Worm (Caenorhabditis elegans): ENCODE results near the gene vha-5.

- TF ChIP-seq ref-2 (tag; optimal IDR thresholded peaks at IDR 0.05): no peak
- TF ChIP-seq fkh-6 (tag; optimal IDR thresholded peaks at IDR 0.05): no peak
- no peak for TF ChIP-seq madf-2 (tag; optimal IDR thresholded peaks at IDR 0.05)
- no peak for TF ChIP-seq dmd-4 (tag; optimal IDR thresholded peaks at IDR 0.05; ENCODE audit: borderline replicate concordance)
- TF ChIP-seq ama-1 (optimal IDR thresholded peaks at IDR 0.05): no peak
- no peak for TF ChIP-seq pqm-1 (tag; optimal IDR thresholded peaks at IDR 0.05)
- no peak for TF ChIP-seq nhr-11 (tag; optimal IDR thresholded peaks at IDR 0.05)
- TF ChIP-seq eyg-1 (tag; optimal IDR thresholded peaks at IDR 0.05): no peak
- TF ChIP-seq tbx-2 (tag; optimal IDR thresholded peaks at IDR 0.05): no peak
- TF ChIP-seq gmeb-2 (tag; optimal IDR thresholded peaks at IDR 0.05): no peak
Measured at ce11 chrIV:8301925-8302324, 1.8 kb upstream of the vha-5 start.
